Fruit fly (Drosophila melanogaster) whole organism, embryonic: ENCODE results near the gene CG6923.
A peak's percentile ranks its signal among the peaks of the same experiment; 100 is the strongest.

Source experiments
- Abd-B ChIP-seq: fragments of 200-800 bp; sonication (Bioruptor generic); optimal IDR thresholded peaks from 2 replicates; lab custom pipeline; 2018; ENCODE audit warnings: missing biosample characterization, mild to moderate bottlenecking, missing genetic modification characterization, moderate library complexity
- Adf1 ChIP-seq: fragments of 200-800 bp; sonication (Bioruptor generic); IDR thresholded peaks from 2 replicates; pipeline ENCODE4 v1.3.6; 2022; ENCODE audit warnings: missing biosample characterization, missing genetic modification characterization
- Antp ChIP-seq: fragments of 200-800 bp; sonication (Bioruptor generic); optimal IDR thresholded peaks from 3 replicates; lab custom pipeline; 2016; ENCODE audit warnings: missing biosample characterization, missing genetic modification characterization
- Atf3 ChIP-seq: fragments of 200-800 bp; sonication (Bioruptor generic); optimal IDR thresholded peaks from 3 replicates; lab custom pipeline; 2016; ENCODE audit warnings: missing biosample characterization, missing genetic modification characterization
- Awh ChIP-seq: fragments of 200-800 bp; sonication (Bioruptor generic); IDR thresholded peaks from 2 replicates; pipeline ENCODE4, ENCODE4 v1.3.6; 2022; ENCODE audit warnings: missing biosample characterization, missing genetic modification characterization
- B-H1 ChIP-seq: fragments of 200-800 bp; sonication (Bioruptor generic); IDR thresholded peaks from 3 replicates; pipeline ENCODE4 v1.3.6; 2022; ENCODE audit warnings: missing biosample characterization, missing genetic modification characterization
- CG10462 ChIP-seq: fragments of 200-800 bp; sonication (Bioruptor generic); optimal IDR thresholded peaks from 2 replicates; lab custom pipeline; 2016; ENCODE audit warnings: missing biosample characterization, missing genetic modification characterization
- CG10654 ChIP-seq: fragments of 200-800 bp; sonication (Bioruptor generic); optimal IDR thresholded peaks from 2 replicates; lab custom pipeline; 2016; ENCODE audit warnings: missing biosample characterization, missing genetic modification characterization
- CG10979 ChIP-seq: fragments of 200-800 bp; sonication (Bioruptor generic); optimal IDR thresholded peaks from 2 replicates; lab custom pipeline; 2018; ENCODE audit warnings: missing biosample characterization, mild to moderate bottlenecking, missing genetic modification characterization, moderate library complexity
- CG11456 ChIP-seq: fragments of 200-800 bp; sonication (Bioruptor generic); IDR thresholded peaks from 3 replicates; pipeline ENCODE4 v1.3.6; 2022; ENCODE audit warnings: missing biosample characterization, missing genetic modification characterization
- CG11560 ChIP-seq: fragments of 200-800 bp; sonication (Bioruptor generic); IDR thresholded peaks from 3 replicates; pipeline ENCODE4 v1.3.6; 2022; ENCODE audit warnings: missing biosample characterization, missing genetic modification characterization
- CG11695 ChIP-seq: fragments of 200-800 bp; sonication (Bioruptor generic); IDR thresholded peaks from 3 replicates; pipeline ENCODE4 v1.3.6; 2022; ENCODE audit warnings: missing biosample characterization, missing genetic modification characterization
- CG12744 ChIP-seq: fragments of 200-800 bp; sonication (Bioruptor generic); optimal IDR thresholded peaks from 2 replicates; lab custom pipeline; 2016; ENCODE audit warnings: missing biosample characterization, missing genetic modification characterization
- CG13123 ChIP-seq: fragments of 200-800 bp; sonication (Bioruptor generic); optimal IDR thresholded peaks from 2 replicates; lab custom pipeline; 2016; ENCODE audit warnings: missing biosample characterization, missing genetic modification characterization
- CG31224 ChIP-seq: fragments of 200-800 bp; sonication (Bioruptor generic); IDR thresholded peaks from 2 replicates; pipeline ENCODE4 v1.3.6; 2022; ENCODE audit warnings: missing biosample characterization, missing genetic modification characterization
- CG32767 ChIP-seq: fragments of 200-800 bp; sonication (Bioruptor generic); IDR thresholded peaks from 2 replicates; pipeline ENCODE4 v1.3.6; 2022; ENCODE audit warnings: missing biosample characterization, missing genetic modification characterization
- CG4404 ChIP-seq: fragments of 200-800 bp; sonication (Bioruptor generic); IDR thresholded peaks from 2 replicates; pipeline ENCODE4 v1.3.6; 2022; ENCODE audit warnings: missing biosample characterization, missing genetic modification characterization
- CG6813 ChIP-seq: fragments of 200-800 bp; sonication (Bioruptor generic); optimal IDR thresholded peaks from 2 replicates; lab custom pipeline; 2017; ENCODE audit warnings: missing biosample characterization, missing genetic modification characterization, mild to moderate bottlenecking, moderate library complexity, missing genetic modification reagents
- CG8281 ChIP-seq: fragments of 200-800 bp; sonication (Bioruptor generic); optimal IDR thresholded peaks from 2 replicates; lab custom pipeline; 2018; ENCODE audit warnings: missing biosample characterization, mild to moderate bottlenecking, missing genetic modification characterization, moderate library complexity
- Chrac-16 ChIP-seq: fragments of 200-800 bp; sonication (Bioruptor generic); optimal IDR thresholded peaks from 3 replicates; lab custom pipeline; 2016; ENCODE audit warnings: missing biosample characterization, missing genetic modification characterization
- CoRest ChIP-seq: fragments of 200-800 bp; sonication (Bioruptor generic); optimal IDR thresholded peaks from 3 replicates; lab custom pipeline; 2018; ENCODE audit warnings: missing biosample characterization, mild to moderate bottlenecking, missing genetic modification characterization, moderate library complexity
- D19B ChIP-seq: fragments of 200-800 bp; sonication (Bioruptor generic); optimal IDR thresholded peaks from 2 replicates; lab custom pipeline; 2017; ENCODE audit warnings: missing biosample characterization, mild to moderate bottlenecking, missing genetic modification characterization
- Dek ChIP-seq: fragments of 200-800 bp; sonication (Bioruptor generic); optimal IDR thresholded peaks from 3 replicates; lab custom pipeline; 2019; ENCODE audit warnings: missing biosample characterization, mild to moderate bottlenecking, missing genetic modification characterization, moderate library complexity
- Dip2 ChIP-seq: fragments of 200-800 bp; sonication (Bioruptor generic); IDR thresholded peaks from 2 replicates; pipeline ENCODE4 v1.3.6; 2022; ENCODE audit warnings: missing biosample characterization, missing genetic modification characterization
- Ets65A ChIP-seq: fragments of 200-800 bp; sonication (Bioruptor generic); peaks from one replicate; lab custom pipeline; 2016; ENCODE audit warnings: missing biosample characterization, missing genetic modification characterization
- Fer2 ChIP-seq: fragments of 200-800 bp; sonication (Bioruptor generic); optimal IDR thresholded peaks from 2 replicates; lab custom pipeline; 2018; ENCODE audit warnings: missing biosample characterization, mild to moderate bottlenecking, missing genetic modification characterization, moderate library complexity
- HHEX ChIP-seq: fragments of 200-800 bp; sonication (Bioruptor generic); optimal IDR thresholded peaks from 3 replicates; lab custom pipeline; 2017; ENCODE audit warnings: missing biosample characterization, mild to moderate bottlenecking, missing genetic modification characterization, missing genetic modification reagents
- Hand ChIP-seq: fragments of 200-800 bp; sonication (Bioruptor generic); optimal IDR thresholded peaks from 2 replicates; lab custom pipeline; 2017; ENCODE audit warnings: mild to moderate bottlenecking, missing biosample characterization, missing genetic modification reagents, missing genetic modification characterization
- HmgD ChIP-seq: fragments of 200-800 bp; sonication (Bioruptor generic); optimal IDR thresholded peaks from 3 replicates; lab custom pipeline; 2016; ENCODE audit warnings: missing biosample characterization, missing genetic modification characterization
- Lim3 ChIP-seq: fragments of 200-800 bp; sonication (Bioruptor generic); IDR thresholded peaks from 2 replicates; pipeline ENCODE4 v1.3.6; 2022; ENCODE audit warnings: missing biosample characterization, missing genetic modification characterization
- Nf-YA ChIP-seq: fragments of 200-800 bp; sonication (Bioruptor generic); IDR thresholded peaks from 2 replicates; pipeline ENCODE4 v1.3.6; 2022; ENCODE audit warnings: missing biosample characterization, missing genetic modification characterization
- Ravus ChIP-seq: fragments of 200-800 bp; sonication (Bioruptor generic); IDR thresholded peaks from 2 replicates; pipeline ENCODE4 v1.3.6; 2022; ENCODE audit warnings: missing biosample characterization, missing genetic modification characterization
- Rx ChIP-seq: fragments of 200-800 bp; sonication (Bioruptor generic); IDR thresholded peaks from 2 replicates; pipeline ENCODE4 v1.3.6; 2022; ENCODE audit warnings: missing biosample characterization, missing genetic modification characterization
- Trl ChIP-seq, 3 experiments: fragments of >200 bp in 2 of 3; fragments of 200-800 bp in 1 of 3; sonication (Bioruptor generic) in 1 of 3; optimal IDR thresholded peaks; 2 replicates in 1 of 3; 3 replicates in 2 of 3; lab custom pipeline; 2016 to 2017; ENCODE audit warnings: missing biosample characterization in 1 of 3, missing genetic modification characterization in 1 of 3
- Usf ChIP-seq: fragments of 200-800 bp; sonication (Bioruptor generic); optimal IDR thresholded peaks from 2 replicates; lab custom pipeline; 2017; ENCODE audit warnings: missing genotype, missing biosample characterization, missing genetic modification characterization
- amos ChIP-seq: fragments of 200-800 bp; sonication (Bioruptor generic); IDR thresholded peaks from 2 replicates; pipeline ENCODE4 v1.3.6; 2022; ENCODE audit warnings: missing biosample characterization, missing genetic modification characterization; ENCODE audit not compliant: partially characterized antibody
- bab2 ChIP-seq: fragments of 200-800 bp; sonication (Bioruptor generic); optimal IDR thresholded peaks from 2 replicates; lab custom pipeline; 2016; ENCODE audit warnings: missing biosample characterization, missing genetic modification characterization
- bcd ChIP-seq: fragments of 200-800 bp; sonication (Bioruptor generic); optimal IDR thresholded peaks from 2 replicates; lab custom pipeline; 2017; ENCODE audit warnings: missing biosample characterization, mild to moderate bottlenecking, missing genetic modification characterization
- bsh ChIP-seq, 2 experiments: fragments of 200-800 bp; sonication (Bioruptor generic); optimal IDR thresholded peaks; 2 replicates each; lab custom pipeline; 2017 to 2018; ENCODE audit warnings: mild to moderate bottlenecking in 2 of 2, missing biosample characterization in 2 of 2, missing genetic modification characterization in 2 of 2, moderate library complexity in 1 of 2
- cwo ChIP-seq: fragments of 200-800 bp; sonication (Bioruptor generic); optimal IDR thresholded peaks from 3 replicates; lab custom pipeline; 2017; ENCODE audit warnings: missing biosample characterization, missing genetic modification characterization, mild to moderate bottlenecking, moderate library complexity, missing genetic modification reagents
- exex ChIP-seq: fragments of 200-800 bp; sonication (Bioruptor generic); optimal IDR thresholded peaks from 4 replicates; lab custom pipeline; 2018; ENCODE audit warnings: missing biosample characterization, mild to moderate bottlenecking, missing genetic modification characterization, moderate library complexity
- jigr1 ChIP-seq: fragments of 200-800 bp; sonication (Bioruptor generic); IDR thresholded peaks from 3 replicates; pipeline ENCODE4 v1.3.6; 2022; ENCODE audit warnings: missing biosample characterization, missing genetic modification characterization
- kni ChIP-seq: fragments of 200-800 bp; sonication (Bioruptor generic); optimal IDR thresholded peaks from 3 replicates; lab custom pipeline; 2017; ENCODE audit warnings: mild to moderate bottlenecking, missing biosample characterization, missing genetic modification reagents, missing genetic modification characterization
- sens-2 ChIP-seq: fragments of 200-800 bp; sonication (Bioruptor generic); IDR thresholded peaks from 2 replicates; pipeline ENCODE4 v1.3.6; 2022; ENCODE audit warnings: missing biosample characterization, missing genetic modification characterization
- sisA ChIP-seq: fragments of 200-800 bp; sonication (Bioruptor generic); IDR thresholded peaks from 2 replicates; pipeline ENCODE4 v1.3.6; 2022; ENCODE audit warnings: missing biosample characterization, missing genetic modification characterization
- tgo ChIP-seq: fragments of 200-800 bp; sonication (Bioruptor generic); IDR thresholded peaks from 3 replicates; pipeline ENCODE4 v1.3.6; 2022; ENCODE audit warnings: missing biosample characterization, missing genetic modification characterization
- tin ChIP-seq: fragments of 200-800 bp; sonication (Bioruptor generic); optimal IDR thresholded peaks from 3 replicates; lab custom pipeline; 2016; ENCODE audit warnings: missing biosample characterization, missing genetic modification characterization
- tll ChIP-seq, 2 experiments: fragments of 200-800 bp in 1 of 2; fragments of >200 bp in 1 of 2; sonication (Bioruptor generic) in 1 of 2; optimal IDR thresholded peaks; 2 replicates each; lab custom pipeline; 2017 to 2019; ENCODE audit warnings: missing biosample characterization in 2 of 2, missing genetic modification characterization in 2 of 2, mild to moderate bottlenecking in 1 of 2, moderate library complexity in 1 of 2
- wek ChIP-seq: fragments of 200-800 bp; sonication (Bioruptor generic); optimal IDR thresholded peaks from 3 replicates; lab custom pipeline; 2018; ENCODE audit warnings: missing biosample characterization, mild to moderate bottlenecking, missing genetic modification characterization, moderate library complexity

CG6923 gene

dm6 chr3R:11779357-11780018 lies 29.7 kb upstream of the CG6923 start (continued):
- TF ChIP-seq bsh (GFP tag; optimal IDR thresholded peaks at IDR 0.05; lab: Kevin White, UChicago): peak; percentile 76 to 91
- TF ChIP-seq Antp (GFP tag; lab: Kevin White, UChicago): peak; percentile 37
- peak; percentile 43; the same call in 1 of the 2 replicates for TF ChIP-seq Awh (GFP tag; lab: Robert Waterston, UW)
- TF ChIP-seq Ravus (GFP tag; lab: Robert Waterston, UW): no peak
- peak; percentile 66 for TF ChIP-seq bcd (GFP tag; lab: Kevin White, UChicago)
- TF ChIP-seq Adf1 (GFP tag; lab: Robert Waterston, UW): no peak
- TF ChIP-seq Fer2: no peak
- peak in 1 of 2 experiments; percentile 77 for TF ChIP-seq tll (GFP tag; optimal IDR thresholded peaks at IDR 0.05; lab: Kevin White, UChicago)
- peak; percentile 98 for TF ChIP-seq kni (GFP tag; lab: Kevin White, UChicago)
- no peak for TF ChIP-seq cwo (GFP tag; lab: Kevin White, UChicago)
- peak; percentile 38 for TF ChIP-seq CG8281 (tag; lab: Kevin White, UChicago)
- peak; percentile 42 for TF ChIP-seq Dek
- TF ChIP-seq Atf3 (GFP tag; lab: Kevin White, UChicago): peak; percentile 36
- TF ChIP-seq Ets65A: peak; percentile 88
- peak; percentile 68 for TF ChIP-seq tin (GFP tag; lab: Kevin White, UChicago)
- TF ChIP-seq CG32767 (GFP tag; lab: Robert Waterston, UW): no peak; the same call in none of the 2 replicates
- TF ChIP-seq Hand: no peak
- peak in 1 of 2 experiments; percentile 91 for TF ChIP-seq Trl (optimal IDR thresholded peaks at IDR 0.05; lab: Kevin White, UChicago)
- peak; percentile 63 for TF ChIP-seq Trl (GFP tag; optimal IDR thresholded peaks at IDR 0.05; lab: Kevin White, UChicago)
- no peak for TF ChIP-seq Nf-YA (GFP tag; lab: Robert Waterston, UW)
- TF ChIP-seq CG4404: peak; percentile 65
- TF ChIP-seq amos: no peak
- no peak for TF ChIP-seq Dip2 (GFP tag; lab: Robert Waterston, UW)
- TF ChIP-seq HmgD (GFP tag; lab: Kevin White, UChicago): peak; percentile 1
- TF ChIP-seq exex: no peak
- 0 out of 2 replicates have a peak, but pooled peaks have one; percentile 32 for TF ChIP-seq sens-2 (GFP tag; lab: Robert Waterston, UW)
- TF ChIP-seq B-H1 (GFP tag; lab: Robert Waterston, UW): no peak; the same call in 2 of the 3 replicates
- peak; percentile 52; the same call in 2 of the 3 replicates for TF ChIP-seq tgo (GFP tag; lab: Robert Waterston, UW)
- TF ChIP-seq CG31224 (GFP tag; lab: Robert Waterston, UW): no peak
- peak; percentile 81 for TF ChIP-seq Abd-B (GFP tag; lab: Kevin White, UChicago)
- TF ChIP-seq CG13123 (GFP tag; lab: Kevin White, UChicago): peak; percentile 55
- TF ChIP-seq sisA (GFP tag; lab: Robert Waterston, UW): peak; percentile 65
- peak; percentile 76 for TF ChIP-seq CG10462 (GFP tag; lab: Kevin White, UChicago)
- TF ChIP-seq Chrac-16 (GFP tag; lab: Kevin White, UChicago): peak; percentile 78
- peak; percentile 78 for TF ChIP-seq Usf
- TF ChIP-seq CG11560: no peak; the same call in 2 of the 3 replicates
- peak; percentile 58 for TF ChIP-seq bab2 (GFP tag; lab: Kevin White, UChicago)
- peak; percentile 12 for TF ChIP-seq CG12744 (GFP tag; lab: Kevin White, UChicago)
- peak; percentile 15 for TF ChIP-seq CG6813 (GFP tag; lab: Kevin White, UChicago)
- TF ChIP-seq D19B (GFP tag; lab: Kevin White, UChicago): no peak
- TF ChIP-seq Rx (GFP tag; lab: Robert Waterston, UW): peak; percentile 32; the same call in 1 of the 2 replicates
- peak; percentile 86 for TF ChIP-seq CoRest (tag; lab: Kevin White, UChicago)
- peak; percentile 94 for TF ChIP-seq CG10979
- no peak for TF ChIP-seq Lim3
- peak; percentile 18 for TF ChIP-seq HHEX (GFP tag; lab: Kevin White, UChicago)
- peak; percentile 16 for TF ChIP-seq wek (GFP tag; lab: Kevin White, UChicago)
- TF ChIP-seq jigr1: peak; percentile 32; the same call in 1 of the 3 replicates
- TF ChIP-seq CG10654 (GFP tag; lab: Kevin White, UChicago): peak; percentile 64
- TF ChIP-seq CG11695 (GFP tag; lab: Robert Waterston, UW): no peak
- TF ChIP-seq CG11456 (GFP tag; lab: Robert Waterston, UW): no peak
